Worm (Caenorhabditis elegans): ENCODE results near the gene clec-59.
"Not testable (repeated sequence)": the region's sequence is repeated elsewhere in the genome, so short reads cannot be mapped to it uniquely, and the experiment has no call there.

The clec-59 gene

DNA sequence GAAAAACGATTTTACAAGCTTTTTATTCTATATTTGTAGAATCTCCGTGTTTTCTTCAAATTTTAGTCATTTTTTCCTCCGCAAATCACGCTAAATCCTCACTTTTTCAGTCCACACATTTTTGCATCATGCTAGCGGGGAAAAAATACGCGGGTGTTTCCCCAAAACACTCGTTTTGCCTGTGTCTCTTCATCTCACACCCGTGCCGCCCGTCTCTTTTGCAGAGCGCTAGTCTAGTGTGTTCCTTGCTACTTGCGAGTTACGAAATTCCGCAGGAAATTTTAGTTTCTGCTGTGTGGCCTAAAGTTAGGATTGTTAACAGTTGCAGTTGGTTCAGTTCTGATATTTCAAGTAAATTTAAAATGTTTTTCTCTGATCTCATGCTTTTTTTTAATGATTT, 33.5 kb downstream of the clec-59 start:
- TF ChIP-seq sma-9 (GFP tag; optimal IDR thresholded peaks at IDR 0.05) = peak; percentile 83
- no peak for TF ChIP-seq sma-9 (tag; optimal IDR thresholded peaks at IDR 0.05)
- peak; percentile 17 for TF ChIP-seq lin-11 (tag; optimal IDR thresholded peaks at IDR 0.05)
- TF ChIP-seq ama-1 (optimal IDR thresholded peaks at IDR 0.05) = peak; percentile 43
- TF ChIP-seq unc-55 (GFP tag; optimal IDR thresholded peaks at IDR 0.05) = peak; percentile 32
- TF ChIP-seq nhr-129 (tag; optimal IDR thresholded peaks at IDR 0.05) = peak; percentile 97
- TF ChIP-seq C34F6.9 (tag; optimal IDR thresholded peaks at IDR 0.05) = peak; percentile 22
- no peak for TF ChIP-seq blmp-1 (tag; optimal IDR thresholded peaks at IDR 0.05; ENCODE audit: insufficient read depth)
- no peak for TF ChIP-seq egl-27 (tag; optimal IDR thresholded peaks at IDR 0.05)
- peak in 1 of 2 experiments; percentile 7 for TF ChIP-seq lsy-2 (tag; optimal IDR thresholded peaks at IDR 0.05)
- peak; percentile 63 for TF ChIP-seq nhr-11 (tag; optimal IDR thresholded peaks at IDR 0.05)
- no peak for TF ChIP-seq F13H6.1 (tag; optimal IDR thresholded peaks at IDR 0.05)
- TF ChIP-seq gmeb-1 (tag; optimal IDR thresholded peaks at IDR 0.05) = peak; percentile 7
- peak; percentile 15 to 23 for TF ChIP-seq mdl-1 (tag; optimal IDR thresholded peaks at IDR 0.05)
- TF ChIP-seq nhr-6 (tag; optimal IDR thresholded peaks at IDR 0.05) = no peak
- no peak for TF ChIP-seq ztf-11 (tag; optimal IDR thresholded peaks at IDR 0.05)
- TF ChIP-seq fos-1 (tag; optimal IDR thresholded peaks at IDR 0.05) = peak; percentile 56
- no peak for TF ChIP-seq sma-3 (GFP tag; optimal IDR thresholded peaks at IDR 0.05)

DNA sequence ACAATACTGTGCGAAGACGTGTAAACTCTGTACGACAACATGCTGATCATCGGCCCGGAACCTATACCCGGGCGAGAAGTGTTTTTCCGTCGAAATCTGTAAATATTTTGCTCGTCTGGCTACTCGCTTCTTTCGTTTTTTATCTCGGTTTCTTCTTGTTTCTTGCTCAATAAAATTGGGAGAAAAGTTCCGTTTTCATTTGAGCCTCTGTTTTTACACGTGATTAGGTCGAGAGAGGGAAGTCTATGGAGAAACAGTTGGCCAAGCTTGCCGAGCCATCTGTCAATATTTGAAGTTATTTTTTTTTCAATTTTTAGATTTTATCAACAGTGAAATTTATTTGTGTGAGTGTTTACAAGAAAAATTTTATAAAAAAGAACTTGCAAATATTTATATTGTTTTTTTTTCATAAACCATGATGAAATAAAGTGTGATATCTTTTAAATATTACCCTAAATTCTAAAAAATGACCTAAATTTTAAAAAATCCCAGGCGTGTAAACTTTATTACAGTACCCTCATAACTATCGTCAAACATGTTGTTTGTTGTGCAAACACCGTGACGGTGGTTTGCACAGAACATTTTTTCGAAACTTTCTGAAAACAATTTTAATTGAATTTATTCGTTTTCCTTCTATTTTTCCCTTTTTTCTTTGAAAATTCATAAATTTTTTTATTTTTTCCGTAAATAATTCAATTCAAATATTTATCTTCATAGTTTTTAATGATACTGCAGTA, 34.1 kb downstream of the clec-59 start:
- TF ChIP-seq gmeb-1 (tag; optimal IDR thresholded peaks at IDR 0.05) (no peak), blmp-1 (tag; optimal IDR thresholded peaks at IDR 0.05; ENCODE audit: insufficient read depth) (no peak), unc-39 (tag; optimal IDR thresholded peaks at IDR 0.05) (no peak), ztf-1 (GFP tag; conservative IDR thresholded peaks at IDR 0.05) (no peak), nhr-6 (tag; optimal IDR thresholded peaks at IDR 0.05) (no peak), lsy-2 (tag; optimal IDR thresholded peaks at IDR 0.05) (peak in 1 of 2 experiments; percentile 74), nhr-11 (tag; optimal IDR thresholded peaks at IDR 0.05) (no peak), sma-9 (GFP tag; optimal IDR thresholded peaks at IDR 0.05) (peak; percentile 34), sma-9 (tag; optimal IDR thresholded peaks at IDR 0.05) (no peak), F13H6.1 (tag; optimal IDR thresholded peaks at IDR 0.05) (peak; percentile 16), nhr-129 (tag; optimal IDR thresholded peaks at IDR 0.05) (peak; percentile 22)

ce11 chrII:10443898-10444297, 35.4 kb downstream of the clec-59 start:
- TF ChIP-seq sma-9 (GFP tag; optimal IDR thresholded peaks at IDR 0.05) = peak; percentile 50
- no peak for TF ChIP-seq sma-9 (tag; optimal IDR thresholded peaks at IDR 0.05)
- TF ChIP-seq fos-1 (tag; optimal IDR thresholded peaks at IDR 0.05) = peak; percentile 43
- TF ChIP-seq zag-1 (tag; optimal IDR thresholded peaks at IDR 0.05) = no peak

DNA sequence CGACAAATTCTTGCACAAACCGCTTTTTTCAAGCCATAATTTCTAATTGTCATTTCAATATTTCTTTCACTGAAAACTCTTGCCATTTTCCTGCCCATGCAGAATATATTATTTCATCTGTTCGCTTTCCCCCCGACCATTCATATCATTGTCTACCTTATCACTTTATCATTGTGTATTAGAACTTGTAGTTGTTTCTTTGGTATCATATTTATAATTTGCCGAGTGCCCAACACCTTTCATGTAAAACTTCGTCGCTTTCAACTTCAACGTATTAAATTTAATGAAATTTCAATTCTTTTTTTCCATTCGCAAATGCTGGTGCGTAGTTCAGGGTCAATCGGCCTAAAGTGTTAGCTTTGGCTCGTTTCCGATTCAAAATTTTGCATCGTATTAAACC, 36.4 kb downstream of the clec-59 start, which contains the start of gene ZK673.1:
Gene ZK673.1, plus strand, starts transcription at position 301 of the 400 bp plus-strand sequence.
- TF ChIP-seq ztf-1 (GFP tag; conservative IDR thresholded peaks at IDR 0.05); ZK546.5 (tag; optimal IDR thresholded peaks at IDR 0.05); elt-1 (tag; optimal IDR thresholded peaks at IDR 0.05): not testable (repeated sequence)

DNA sequence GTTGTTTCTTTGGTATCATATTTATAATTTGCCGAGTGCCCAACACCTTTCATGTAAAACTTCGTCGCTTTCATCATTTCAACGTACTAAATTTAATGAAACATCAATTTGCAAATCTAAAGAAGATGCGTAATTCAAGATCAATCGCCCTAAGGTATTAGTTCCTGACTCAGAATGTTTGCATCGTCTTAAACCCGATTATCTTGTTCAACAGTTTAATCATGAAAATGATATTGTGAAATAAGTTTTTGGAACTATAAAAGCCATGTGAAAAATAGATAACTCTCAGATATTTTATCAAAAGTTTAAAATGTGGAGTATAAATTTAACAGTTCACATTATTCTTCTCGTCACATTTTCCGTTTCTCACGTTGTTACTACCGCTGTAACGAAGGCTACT, 39.3 kb downstream of the clec-59 start, which contains the start of gene E04D5.4:
Gene E04D5.4, plus strand, starts transcription at position 301 of the 400 bp plus-strand sequence.
- TF ChIP-seq nhr-11 (tag; optimal IDR thresholded peaks at IDR 0.05) = no peak
- no peak for TF ChIP-seq nhr-237 (tag; optimal IDR thresholded peaks at IDR 0.05)
- TF ChIP-seq elt-1 (tag; optimal IDR thresholded peaks at IDR 0.05) = no peak
- TF ChIP-seq blmp-1 (tag; optimal IDR thresholded peaks at IDR 0.05; ENCODE audit: insufficient read depth) = no peak
- no peak for TF ChIP-seq nhr-77 (tag; optimal IDR thresholded peaks at IDR 0.05)
- no peak for TF ChIP-seq ceh-16 (tag; optimal IDR thresholded peaks at IDR 0.05)
- TF ChIP-seq Y55F3AM.14 (GFP tag; optimal IDR thresholded peaks at IDR 0.05) = no peak
- TF ChIP-seq gmeb-1 (tag; optimal IDR thresholded peaks at IDR 0.05) = no peak
- no peak for TF ChIP-seq mab-5 (tag; optimal IDR thresholded peaks at IDR 0.05)
- TF ChIP-seq unc-62 (GFP tag; optimal IDR thresholded peaks at IDR 0.05) = no peak

ce11 chrII:10437840-10438239, 41.4 kb downstream of the clec-59 start:
- no peak for TF ChIP-seq F13H6.1 (tag; optimal IDR thresholded peaks at IDR 0.05)
- TF ChIP-seq nhr-237 (tag; optimal IDR thresholded peaks at IDR 0.05) = no peak
- no peak for TF ChIP-seq nhr-25 (tag; optimal IDR thresholded peaks at IDR 0.05)
- TF ChIP-seq lin-39 (tag; optimal IDR thresholded peaks at IDR 0.05) = no peak
- TF ChIP-seq lin-11 (tag; optimal IDR thresholded peaks at IDR 0.05) = no peak
- TF ChIP-seq mdl-1 (tag; optimal IDR thresholded peaks at IDR 0.05) = no peak
- no peak for TF ChIP-seq Y55F3AM.14 (GFP tag; optimal IDR thresholded peaks at IDR 0.05)
- TF ChIP-seq aly-2 (tag; optimal IDR thresholded peaks at IDR 0.05) = no peak
- TF ChIP-seq egl-27 (tag; optimal IDR thresholded peaks at IDR 0.05) = no peak
- no peak for TF ChIP-seq sem-4 (tag; optimal IDR thresholded peaks at IDR 0.05)
- no peak for TF ChIP-seq alr-1 (tag; optimal IDR thresholded peaks at IDR 0.05)
- TF ChIP-seq gmeb-1 (tag; optimal IDR thresholded peaks at IDR 0.05) = no peak
- TF ChIP-seq ama-1 (optimal IDR thresholded peaks at IDR 0.05) = no peak
- TF ChIP-seq sma-3 (GFP tag; optimal IDR thresholded peaks at IDR 0.05) = no peak

Data from whole organism, L2 larva.